Worm (Caenorhabditis elegans) whole organism, L2 larva: Measurements from ENCODE around the gene fbxa-155.
A peak's percentile ranks its signal among the peaks of the same experiment; 100 is the strongest.
"Not testable (repeated sequence)": the region's sequence is repeated elsewhere in the genome, so short reads cannot be mapped to it uniquely, and the experiment has no call there.

Experiments used
- F13H6.1 ChIP-seq: sonication (generic microtip); optimal IDR thresholded peaks from 2 replicates; lab custom pipeline; 2016; ENCODE audit warnings: missing genetic modification characterization, missing compliant biosample characterization
- R02D3.7 ChIP-seq: fragments of 150-350 bp; optimal IDR thresholded peaks from 2 replicates; lab custom pipeline; 2014; ENCODE audit warnings: missing biosample characterization, missing genetic modification characterization
- Y55F3AM.14 ChIP-seq: fragments of 200-800 bp; sonication (Bioruptor generic); optimal IDR thresholded peaks from 2 replicates; lab custom pipeline; 2018; ENCODE audit warnings: mild to moderate bottlenecking, missing genetic modification characterization, missing compliant biosample characterization
- ZK546.5 ChIP-seq: sonication (generic microtip); optimal IDR thresholded peaks from 2 replicates; lab custom pipeline; 2017; ENCODE audit warnings: missing biosample characterization, missing genetic modification characterization
- aly-2 ChIP-seq: fragments of 150-350 bp; optimal IDR thresholded peaks from 2 replicates; lab custom pipeline; 2014; ENCODE audit warnings: missing biosample characterization, missing genetic modification characterization
- blmp-1 ChIP-seq: sonication (generic microtip); optimal IDR thresholded peaks from 2 replicates; lab custom pipeline; 2017; ENCODE audit warnings: missing genetic modification characterization, mild to moderate bottlenecking, missing compliant biosample characterization, antibody characterized with exemption, moderate library complexity; ENCODE audit not compliant: insufficient read depth
- ceh-16 ChIP-seq: fragments of 150-350 bp; optimal IDR thresholded peaks from 2 replicates; lab custom pipeline; 2014; ENCODE audit warnings: missing biosample characterization, missing genetic modification characterization
- crh-2 ChIP-seq: sonication (generic microtip); optimal IDR thresholded peaks from 2 replicates; lab custom pipeline; 2017; ENCODE audit warnings: missing biosample characterization, missing genetic modification characterization
- dmd-4 ChIP-seq: sonication (generic microtip); optimal IDR thresholded peaks from 2 replicates; lab custom pipeline; 2017; ENCODE audit warnings: missing biosample characterization, missing genetic modification characterization
- egl-27 ChIP-seq: sonication (generic microtip); optimal IDR thresholded peaks from 3 replicates; lab custom pipeline; 2017; ENCODE audit warnings: missing biosample characterization, missing genetic modification reagents, missing genetic modification characterization
- elt-1 ChIP-seq: fragments of 150-350 bp; optimal IDR thresholded peaks from 2 replicates; lab custom pipeline; 2014; ENCODE audit warnings: missing biosample characterization, missing genetic modification characterization
- elt-3 ChIP-seq: sonication (generic microtip); optimal IDR thresholded peaks from 2 replicates; lab custom pipeline; 2017; ENCODE audit warnings: missing biosample characterization, missing genetic modification characterization
- fos-1 ChIP-seq: fragments of 150-350 bp; optimal IDR thresholded peaks from 2 replicates; lab custom pipeline; 2014; ENCODE audit warnings: missing biosample characterization, missing genetic modification characterization
- lsy-2 ChIP-seq, 2 experiments: fragments of 150-350 bp in 1 of 2; sonication (generic microtip) in 1 of 2; optimal IDR thresholded peaks; 2 replicates each; lab custom pipeline; 2014 to 2017; ENCODE audit warnings: missing biosample characterization in 2 of 2, missing genetic modification characterization in 2 of 2
- mbf-1 ChIP-seq: sonication (generic microtip); optimal IDR thresholded peaks from 2 replicates; lab custom pipeline; 2017; ENCODE audit warnings: missing biosample characterization, missing genetic modification characterization
- mdl-1 ChIP-seq, 2 experiments: fragments of 150-350 bp in 1 of 2; sonication (generic microtip) in 1 of 2; optimal IDR thresholded peaks; 2 replicates each; lab custom pipeline; 2017; ENCODE audit warnings: missing biosample characterization in 2 of 2, missing genetic modification characterization in 2 of 2
- nhr-10 ChIP-seq: sonication (generic microtip); optimal IDR thresholded peaks from 2 replicates; lab custom pipeline; 2017; ENCODE audit warnings: missing biosample characterization, missing genetic modification characterization
- nhr-11 ChIP-seq: fragments of 150-350 bp; optimal IDR thresholded peaks from 2 replicates; lab custom pipeline; 2014; ENCODE audit warnings: missing biosample characterization, missing genetic modification characterization
- nhr-12 ChIP-seq: fragments of 150-350 bp; optimal IDR thresholded peaks from 2 replicates; lab custom pipeline; 2014; ENCODE audit warnings: missing biosample characterization, missing genetic modification characterization
- nhr-129 ChIP-seq: fragments of 150-350 bp; optimal IDR thresholded peaks from 2 replicates; lab custom pipeline; 2014; ENCODE audit warnings: missing biosample characterization, missing genetic modification characterization
- nhr-21 ChIP-seq: fragments of 150-350 bp; optimal IDR thresholded peaks from 2 replicates; lab custom pipeline; 2014; ENCODE audit warnings: missing biosample characterization, missing genetic modification characterization
- nhr-237 ChIP-seq: fragments of 150-350 bp; optimal IDR thresholded peaks from 2 replicates; lab custom pipeline; 2014; ENCODE audit warnings: missing biosample characterization, missing genetic modification characterization
- nhr-25 ChIP-seq: fragments of 150-350 bp; sonication (generic microtip); optimal IDR thresholded peaks from 3 replicates; lab custom pipeline; 2014; ENCODE audit warnings: missing biosample characterization, missing genetic modification characterization
- nhr-6 ChIP-seq: fragments of 150-350 bp; optimal IDR thresholded peaks from 2 replicates; lab custom pipeline; 2014; ENCODE audit warnings: missing biosample characterization, missing genetic modification characterization
- nhr-77 ChIP-seq: fragments of 150-350 bp; optimal IDR thresholded peaks from 2 replicates; lab custom pipeline; 2014; ENCODE audit warnings: missing biosample characterization, missing genetic modification characterization
- sem-4 ChIP-seq: fragments of 150-350 bp; optimal IDR thresholded peaks from 2 replicates; lab custom pipeline; 2014; ENCODE audit warnings: missing biosample characterization, missing genetic modification reagents, missing genetic modification characterization
- skn-1 ChIP-seq: sonication (generic microtip); optimal IDR thresholded peaks from 2 replicates; lab custom pipeline; 2017; ENCODE audit warnings: missing biosample characterization, missing genetic modification characterization
- sma-9 ChIP-seq, 2 experiments: fragments of 150-350 bp in 1 of 2; sonication (generic microtip) in 1 of 2; optimal IDR thresholded peaks; 2 replicates each; lab custom pipeline; 2014 to 2016; ENCODE audit warnings: missing genetic modification characterization in 2 of 2, mild to moderate bottlenecking in 1 of 2, missing biosample characterization in 1 of 2, missing compliant biosample characterization in 1 of 2, missing genetic modification reagents in 1 of 2, moderate library complexity in 1 of 2
- unc-62 ChIP-seq: fragments of 150-350 bp; optimal IDR thresholded peaks from 2 replicates; lab custom pipeline; 2014; ENCODE audit warnings: missing biosample characterization, missing genetic modification reagents, missing genetic modification characterization
- zag-1 ChIP-seq: fragments of 150-350 bp; optimal IDR thresholded peaks from 2 replicates; lab custom pipeline; 2014; ENCODE audit warnings: missing biosample characterization, missing genetic modification characterization
- ztf-1 ChIP-seq: fragments of 200-800 bp; sonication (Bioruptor generic); conservative IDR thresholded peaks from 2 replicates; pipeline ENCODE4 v1.3.6; 2022; ENCODE audit warnings: missing genetic modification characterization, missing compliant biosample characterization
- ztf-11 ChIP-seq: sonication (generic microtip); optimal IDR thresholded peaks from 2 replicates; lab custom pipeline; 2017; ENCODE audit warnings: missing biosample characterization, missing genetic modification characterization
- ztf-4 ChIP-seq: fragments of 150-350 bp; optimal IDR thresholded peaks from 2 replicates; lab custom pipeline; 2014; ENCODE audit warnings: missing biosample characterization, missing genetic modification characterization

Gene fbxa-155

DNA sequence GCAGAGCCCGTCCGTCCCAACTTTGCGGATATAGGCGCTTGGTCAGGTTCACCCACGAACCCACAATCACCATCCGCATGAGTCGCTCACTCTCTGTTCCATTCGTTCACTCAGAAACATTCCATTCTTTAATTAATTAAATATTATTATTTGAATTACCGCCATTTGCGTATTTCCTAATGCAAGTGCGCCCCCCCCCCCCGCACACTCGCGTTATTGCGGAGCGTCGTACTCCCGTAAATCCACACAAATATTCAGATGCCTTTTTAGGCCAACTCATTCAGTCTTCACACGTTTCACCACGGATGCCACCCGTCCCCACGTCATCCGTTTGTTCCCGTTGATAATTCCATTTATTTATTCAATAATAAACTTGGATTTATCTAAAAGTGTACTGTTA lies 40.3 kb upstream of the fbxa-155 start, which contains the start of gene T16G12.3:
Gene T16G12.3, plus strand, starts transcription at position 301 of the 400 bp plus-strand sequence.
- not testable (repeated sequence) for TF ChIP-seq F13H6.1 (tag; lab: Kevin White, UChicago); ztf-11 (tag; lab: Kevin White, UChicago); mdl-1 (tag; optimal IDR thresholded peaks at IDR 0.05; lab: Kevin White, UChicago)

DNA sequence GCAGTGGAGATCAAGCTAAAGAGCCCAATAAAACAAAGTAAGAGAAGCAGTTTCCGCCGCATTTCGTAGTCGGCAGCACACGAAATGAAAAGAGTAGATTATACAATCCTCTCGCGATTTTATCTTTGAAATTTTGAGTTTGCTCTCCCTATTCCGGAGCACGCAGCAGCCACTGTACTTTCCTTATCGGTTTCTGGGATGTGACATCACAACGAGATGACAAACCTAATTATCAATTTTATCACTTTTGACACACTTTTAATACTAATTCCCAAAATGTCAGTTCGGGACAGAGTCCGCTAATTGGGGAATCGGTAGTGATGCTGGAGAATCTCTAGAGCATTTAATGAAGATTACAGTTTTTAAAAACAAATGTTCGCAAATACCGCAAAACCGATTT lies 39.7 kb upstream of the fbxa-155 start, which contains the start of gene T16G12.1:
Gene T16G12.1, minus strand, starts transcription at position 176 of the 400 bp plus-strand sequence.
- TF ChIP-seq zag-1 (tag; lab: Kevin White, UChicago) (no peak), sma-9 (GFP tag; optimal IDR thresholded peaks at IDR 0.05; lab: Kevin White, UChicago) (no peak), sma-9 (tag; optimal IDR thresholded peaks at IDR 0.05; lab: Kevin White, UChicago) (no peak), fos-1 (tag; lab: Kevin White, UChicago) (peak; percentile 94), ztf-1 (GFP tag; lab: Robert Waterston, UW) (no peak), nhr-11 (no peak), R02D3.7 (tag; lab: Kevin White, UChicago) (no peak), aly-2 (tag; lab: Kevin White, UChicago) (no peak)

DNA sequence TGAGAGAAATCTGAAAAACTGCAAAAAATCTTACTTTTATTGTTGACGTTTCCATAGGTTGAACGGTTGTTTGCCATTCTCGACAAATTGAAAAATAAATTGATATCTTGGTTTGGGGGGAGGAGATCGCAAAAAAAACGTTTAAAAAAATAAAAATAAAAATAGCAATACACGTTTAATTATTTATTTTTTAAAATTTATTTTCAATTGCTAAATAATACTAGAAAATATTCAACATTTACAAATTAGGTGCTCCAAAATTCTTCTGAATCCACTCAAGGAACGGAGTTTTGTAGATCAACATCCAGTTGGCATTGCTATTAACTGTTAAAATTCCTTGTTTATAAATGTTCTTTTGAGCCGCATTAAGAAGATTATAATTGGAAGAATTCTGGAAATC lies 30.0 kb upstream of the fbxa-155 start, which contains the start of gene T16G12.7:
Gene T16G12.7, minus strand, starts transcription at position 101 of the 400 bp plus-strand sequence.
- TF ChIP-seq unc-62 (no peak), nhr-77 (no peak), nhr-10 (no peak), Y55F3AM.14 (GFP tag; lab: Kevin White, UChicago) (no peak), lsy-2 (tag; optimal IDR thresholded peaks at IDR 0.05; lab: Kevin White, UChicago) (no peak), elt-1 (no peak), ztf-1 (GFP tag; lab: Robert Waterston, UW) (no peak), ztf-11 (tag; lab: Kevin White, UChicago) (no peak), egl-27 (no peak), nhr-6 (tag; lab: Kevin White, UChicago) (no peak), sma-9 (GFP tag; optimal IDR thresholded peaks at IDR 0.05; lab: Kevin White, UChicago) (no peak), sma-9 (tag; optimal IDR thresholded peaks at IDR 0.05; lab: Kevin White, UChicago) (no peak), fos-1 (tag; lab: Kevin White, UChicago) (no peak), crh-2 (tag; lab: Kevin White, UChicago) (no peak), mbf-1 (tag; lab: Kevin White, UChicago) (no peak), dmd-4 (tag; lab: Kevin White, UChicago) (no peak), blmp-1 (no peak), nhr-12 (tag; lab: Kevin White, UChicago) (no peak), nhr-129 (tag; lab: Kevin White, UChicago) (no peak)

ce11 chrIII:10037150-10037549 lies 27.1 kb upstream of the fbxa-155 start, which contains the start of gene M04D8.7:
Gene M04D8.7 (plus strand): TSS chrIII:10037450.
- TF ChIP-seq elt-1 (no peak), Y55F3AM.14 (GFP tag; lab: Kevin White, UChicago) (no peak), nhr-129 (tag; lab: Kevin White, UChicago) (no peak), lsy-2 (tag; optimal IDR thresholded peaks at IDR 0.05; lab: Kevin White, UChicago) (no peak), nhr-237 (no peak), F13H6.1 (tag; lab: Kevin White, UChicago) (no peak)

ce11 chrIII:10035783-10036182 lies 25.8 kb upstream of the fbxa-155 start, which contains the start of gene xbx-3:
Gene xbx-3 (plus strand): TSS chrIII:10035945.
- TF ChIP-seq sem-4: no peak
- TF ChIP-seq nhr-21 (tag; lab: Kevin White, UChicago): peak; percentile 24

DNA sequence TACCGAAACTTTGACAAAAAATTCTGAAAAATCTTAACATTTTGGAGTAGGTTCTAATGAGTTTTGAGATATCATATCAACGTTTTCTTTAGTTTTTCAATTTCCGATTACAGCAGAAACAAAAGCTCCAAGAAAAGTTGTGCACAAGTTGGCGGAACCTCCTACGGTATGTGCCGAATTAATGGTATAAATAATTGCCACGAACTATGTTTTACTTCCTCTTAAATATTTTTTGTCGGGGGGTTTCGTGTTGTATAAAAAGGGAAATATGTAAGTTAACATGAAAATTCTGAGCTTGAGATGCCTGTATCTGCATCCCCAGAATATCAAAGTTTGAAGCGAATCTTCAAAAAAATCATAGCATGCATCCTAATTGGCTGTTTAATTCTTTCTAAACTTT lies 23.9 kb upstream of the fbxa-155 start, which contains the start of gene M04D8.8:
Gene M04D8.8, plus strand, starts transcription at position 301 of the 400 bp plus-strand sequence.
- TF ChIP-seq dmd-4 (tag; lab: Kevin White, UChicago) (no peak), ceh-16 (tag; lab: Kevin White, UChicago) (no peak), F13H6.1 (tag; lab: Kevin White, UChicago) (no peak), skn-1 (no peak), ztf-4 (no peak), ZK546.5 (tag; lab: Kevin White, UChicago) (no peak), aly-2 (tag; lab: Kevin White, UChicago) (no peak), nhr-25 (tag; lab: Kevin White, UChicago) (no peak), fos-1 (tag; lab: Kevin White, UChicago) (no peak), lsy-2 (tag; optimal IDR thresholded peaks at IDR 0.05; lab: Kevin White, UChicago) (no peak), sem-4 (no peak), unc-62 (no peak), elt-3 (tag; lab: Kevin White, UChicago) (no peak), nhr-21 (tag; lab: Kevin White, UChicago) (no peak)
